Worm (Caenorhabditis elegans): ENCODE results near the gene F45E1.1.

F45E1.1 gene

ce11 chrX:8010652-8011051 lies 7.2 kb downstream of the F45E1.1 start:
- TF ChIP-seq nhr-77 (tag; optimal IDR thresholded peaks at IDR 0.05) (no peak), spr-1 (tag; optimal IDR thresholded peaks at IDR 0.05) (no peak), hlh-30 (tag; optimal IDR thresholded peaks at IDR 0.05; ENCODE audit: insufficient read depth) (peak; percentile 54), unc-62 (GFP tag; optimal IDR thresholded peaks at IDR 0.05 in 1 of 2) (peak in 1 of 2 experiments; percentile 69), unc-62 (tag; optimal IDR thresholded peaks at IDR 0.05) (no peak), cey-2 (tag; optimal IDR thresholded peaks at IDR 0.05; ENCODE audit: borderline replicate concordance, insufficient read depth) (no peak), mep-1 (tag; optimal IDR thresholded peaks at IDR 0.05) (peak; percentile 33), nhr-25 (tag; optimal IDR thresholded peaks at IDR 0.05; ENCODE audit: borderline replicate concordance, insufficient read depth) (peak; percentile 94), lsy-2 (tag; optimal IDR thresholded peaks at IDR 0.05) (peak in 1 of 2 experiments; percentile 22)

ce11 chrX:8014407-8015003 lies 11.0 kb downstream of the F45E1.1 start, which contains the start of gene unk-1:
Gene unk-1 (plus strand): TSS chrX:8014983.
- peak; percentile 49 for TF ChIP-seq dve-1 (tag; optimal IDR thresholded peaks at IDR 0.05; ENCODE audit: insufficient read depth)
- no peak for TF ChIP-seq dpl-1 (GFP tag; optimal IDR thresholded peaks at IDR 0.05)
- peak in 1 of 2 experiments; percentile 29 for TF ChIP-seq unc-62 (GFP tag; optimal IDR thresholded peaks at IDR 0.05 in 1 of 2)
- TF ChIP-seq unc-62 (tag; optimal IDR thresholded peaks at IDR 0.05), result no peak
- TF ChIP-seq aha-1 (tag), result peak; percentile 61
- TF ChIP-seq hlh-11 (tag; optimal IDR thresholded peaks at IDR 0.05), result peak; percentile 61
- peak; percentile 47 for TF ChIP-seq nhr-28 (tag; optimal IDR thresholded peaks at IDR 0.05)
- no peak for TF ChIP-seq zip-2 (tag; optimal IDR thresholded peaks at IDR 0.05)
- TF ChIP-seq pqm-1 (tag; optimal IDR thresholded peaks at IDR 0.05), result peak; percentile 77
- TF ChIP-seq tra-1 (GFP tag; IDR thresholded peaks at IDR 0.05), result no peak
- no peak for TF ChIP-seq daf-16 (GFP tag; optimal IDR thresholded peaks at IDR 0.05)
- peak; percentile 96 for TF ChIP-seq daf-16 (tag; optimal IDR thresholded peaks at IDR 0.05)
- no peak for TF ChIP-seq F44E2.7 (GFP tag; IDR thresholded peaks at IDR 0.05)
- peak; percentile 35 for TF ChIP-seq dmd-6 (GFP tag; IDR thresholded peaks at IDR 0.05)
- no peak for TF ChIP-seq egl-43 (GFP tag; IDR thresholded peaks at IDR 0.05)
- TF ChIP-seq fkh-10 (GFP tag; optimal IDR thresholded peaks at IDR 0.05), result no peak

ce11 chrX:8015889-8016288 lies 12.4 kb downstream of the F45E1.1 start:
- TF ChIP-seq ceh-44 (GFP tag; IDR thresholded peaks at IDR 0.05) (no peak), daf-16 (GFP tag; optimal IDR thresholded peaks at IDR 0.05) (no peak), daf-16 (tag; optimal IDR thresholded peaks at IDR 0.05) (peak; percentile 2), D1046.2 (GFP tag; IDR thresholded peaks at IDR 0.05) (no peak), lin-13 (GFP tag; optimal IDR thresholded peaks at IDR 0.05) (no peak), zag-1 (tag; optimal IDR thresholded peaks at IDR 0.05) (no peak), egl-27 (tag; optimal IDR thresholded peaks at IDR 0.05) (no peak), nhr-25 (tag; optimal IDR thresholded peaks at IDR 0.05; ENCODE audit: borderline replicate concordance, insufficient read depth) (no peak), Y5F2A.4 (GFP tag; optimal IDR thresholded peaks at IDR 0.05) (no peak), mdt-29 (GFP tag; IDR thresholded peaks at IDR 0.05) (no peak), aha-1 (tag) (peak; percentile 19), fkh-10 (GFP tag; optimal IDR thresholded peaks at IDR 0.05) (no peak), hlh-30 (tag; optimal IDR thresholded peaks at IDR 0.05; ENCODE audit: insufficient read depth) (peak; percentile 68), ztf-7 (tag; optimal IDR thresholded peaks at IDR 0.05) (no peak), ctbp-1 (GFP tag; IDR thresholded peaks at IDR 0.05) (no peak), F37D6.2 (tag; optimal IDR thresholded peaks at IDR 0.05) (no peak)

- TF ChIP-seq aly-2 (tag; optimal IDR thresholded peaks at IDR 0.05) (no peak), mdl-1 (tag; optimal IDR thresholded peaks at IDR 0.05) (peak; percentile 7 to 50), set-16 (GFP tag; IDR thresholded peaks at IDR 0.05) (peak; percentile 100), hlh-30 (tag; optimal IDR thresholded peaks at IDR 0.05; ENCODE audit: insufficient read depth) (peak; percentile 86), dpl-1 (GFP tag; optimal IDR thresholded peaks at IDR 0.05) (no peak), egl-43 (GFP tag; IDR thresholded peaks at IDR 0.05) (peak; percentile 88), lin-29 (GFP tag; IDR thresholded peaks at IDR 0.05) (no peak), mep-1 (tag; optimal IDR thresholded peaks at IDR 0.05) (peak; percentile 69), zfp-2 (tag; optimal IDR thresholded peaks at IDR 0.05) (no peak), tra-1 (GFP tag; IDR thresholded peaks at IDR 0.05) (peak; percentile 33; the same call in 1 of the 2 replicates), Y48G9A.11 (GFP tag; IDR thresholded peaks at IDR 0.05) (peak; percentile 32; the same call in 1 of the 2 replicates), nhr-102 (tag; optimal IDR thresholded peaks at IDR 0.05) (no peak), T26A8.4 (GFP tag; IDR thresholded peaks at IDR 0.05) (peak; percentile 50; the same call in 1 of the 2 replicates), aha-1 (tag) (peak; percentile 52), Y75B8A.6 (GFP tag; IDR thresholded peaks at IDR 0.05) (peak; percentile 23; the same call in 1 of the 2 replicates), ctbp-1 (GFP tag; IDR thresholded peaks at IDR 0.05) (peak; percentile 81), hmg-1.1 (GFP tag; IDR thresholded peaks at IDR 0.05) (peak; percentile 77), madf-9 (GFP tag; conservative IDR thresholded peaks at IDR 0.05) (no peak)
These were observed 13.8 kb downstream of the F45E1.1 start for ce11 chrX:8017305-8017704.
